Worm (Caenorhabditis elegans) whole organism, early embryonic: ENCODE results near the gene col-132.

Experiments
- B0310.2 ChIP-seq: sonication (generic microtip); optimal IDR thresholded peaks from 2 replicates; lab custom pipeline; 2016; ENCODE audit warnings: mild to moderate bottlenecking, missing genetic modification characterization, missing compliant biosample characterization
- F13C5.2 ChIP-seq: sonication (generic microtip); optimal IDR thresholded peaks from 2 replicates; lab custom pipeline; 2017; ENCODE audit warnings: mild to moderate bottlenecking, missing genetic modification characterization, inconsistent platforms, missing compliant biosample characterization
- aly-1 ChIP-seq: sonication (generic microtip); optimal IDR thresholded peaks from 2 replicates; lab custom pipeline; 2016; ENCODE audit warnings: missing genetic modification characterization, missing compliant biosample characterization
- ama-1 ChIP-seq: fragments of 150-350 bp; optimal IDR thresholded peaks from 2 replicates; lab custom pipeline; 2014
- ceh-13 ChIP-seq: fragments of 200-800 bp; sonication (Bioruptor generic); optimal IDR thresholded peaks from 2 replicates; lab custom pipeline; 2018; ENCODE audit warnings: mild to moderate bottlenecking, missing genetic modification characterization, missing compliant biosample characterization
- ceh-36 ChIP-seq: sonication (generic microtip); optimal IDR thresholded peaks from 2 replicates; lab custom pipeline; 2016; ENCODE audit warnings: missing genetic modification characterization, inconsistent platforms, missing compliant biosample characterization
- ets-7 ChIP-seq: sonication (generic microtip); optimal IDR thresholded peaks from 2 replicates; lab custom pipeline; 2016; ENCODE audit warnings: missing genotype, missing genetic modification characterization, missing compliant biosample characterization
- flt-1 ChIP-seq: fragments of 200-800 bp; sonication (Bioruptor generic); IDR thresholded peaks from 2 replicates; pipeline ENCODE4 v1.3.6; 2022; ENCODE audit warnings: missing genetic modification characterization, missing compliant biosample characterization
- hmbx-1 ChIP-seq: sonication (generic microtip); optimal IDR thresholded peaks from 2 replicates; lab custom pipeline; 2016; ENCODE audit warnings: mild to moderate bottlenecking, missing genetic modification characterization, missing compliant biosample characterization
- hmg-4 ChIP-seq: fragments of 200-800 bp; sonication (Bioruptor generic); optimal IDR thresholded peaks from 2 replicates; lab custom pipeline; 2018; ENCODE audit warnings: mild to moderate bottlenecking, missing genetic modification characterization, missing compliant biosample characterization
- hnd-1 ChIP-seq: sonication (generic microtip); optimal IDR thresholded peaks from 2 replicates; lab custom pipeline; 2016; ENCODE audit warnings: missing genetic modification characterization, missing compliant biosample characterization
- pes-1 ChIP-seq: fragments of 200-800 bp; sonication (Bioruptor generic); IDR thresholded peaks from 2 replicates; pipeline ENCODE4 v1.3.6; 2022; ENCODE audit warnings: missing genetic modification reagents, missing genetic modification characterization, missing compliant biosample characterization
- scrt-1 ChIP-seq: fragments of 200-800 bp; sonication (Bioruptor generic); IDR thresholded peaks from 2 replicates; pipeline ENCODE4 v1.3.6; 2022; ENCODE audit warnings: missing genetic modification characterization, missing compliant biosample characterization
- sea-1 ChIP-seq: fragments of 200-800 bp; sonication (Bioruptor generic); conservative IDR thresholded peaks from 2 replicates; pipeline ENCODE4 v1.3.6; 2022; ENCODE audit warnings: missing genetic modification characterization, missing compliant biosample characterization
- tbx-11 ChIP-seq: fragments of 200-800 bp; sonication (Bioruptor generic); IDR thresholded peaks from 2 replicates; pipeline ENCODE4 v1.3.6; 2022; ENCODE audit warnings: missing genetic modification characterization, missing compliant biosample characterization
- tbx-37 ChIP-seq: fragments of 200-800 bp; sonication (Bioruptor generic); conservative IDR thresholded peaks from 2 replicates; pipeline ENCODE4 v1.3.6; 2022; ENCODE audit warnings: missing genetic modification reagents, missing genetic modification characterization, missing compliant biosample characterization
- tra-4 ChIP-seq: sonication (generic microtip); optimal IDR thresholded peaks from 2 replicates; lab custom pipeline; 2017; ENCODE audit warnings: missing genetic modification characterization, missing compliant biosample characterization

Gene col-132

ce11 chrIV:13093677-13094076 lies 2.8 kb upstream of the col-132 start, which contains the start of the genes prcc-1 and C39E9.12:
TSS of gene prcc-1 (minus strand) at chrIV:13093795.
TSS of gene C39E9.12 (plus strand) at chrIV:13094007.
- TF ChIP-seq ceh-36 (tag; lab: Kevin White, UChicago) (no peak), hmg-4 (GFP tag; lab: Kevin White, UChicago) (no peak), tra-4 (tag; lab: Kevin White, UChicago) (no peak), flt-1 (GFP tag; lab: Robert Waterston, UW) (no peak), aly-1 (tag; lab: Kevin White, UChicago) (no peak), tbx-11 (GFP tag; lab: Robert Waterston, UW) (no peak), hmbx-1 (tag; lab: Kevin White, UChicago) (no peak)

ce11 chrIV:13089671-13090242 lies 1.1 kb downstream of the col-132 start:
- no peak for TF ChIP-seq pes-1 (GFP tag; lab: Robert Waterston, UW)
- TF ChIP-seq hmg-4 (GFP tag; lab: Kevin White, UChicago): peak; percentile 42

- no peak for TF ChIP-seq scrt-1 (GFP tag; lab: Robert Waterston, UW)
- TF ChIP-seq ceh-13 (GFP tag; lab: Kevin White, UChicago): no peak
Measured at ce11 chrIV:13086705-13087104, 4.2 kb downstream of the col-132 start, which contains the start of gene spin-2. TSS of gene spin-2 (plus strand) at chrIV:13087005.

- TF ChIP-seq ets-7 (tag; lab: Kevin White, UChicago): no peak
- TF ChIP-seq hnd-1 (tag; lab: Kevin White, UChicago): no peak
- TF ChIP-seq tbx-37 (GFP tag; lab: Robert Waterston, UW): no peak
- no peak for TF ChIP-seq tbx-11 (GFP tag; lab: Robert Waterston, UW)
- TF ChIP-seq hmbx-1 (tag; lab: Kevin White, UChicago): no peak
- TF ChIP-seq tra-4 (tag; lab: Kevin White, UChicago): no peak
- TF ChIP-seq flt-1 (GFP tag; lab: Robert Waterston, UW): no peak
Measured at ce11 chrIV:13085675-13086074, 5.2 kb downstream of the col-132 start.

ce11 chrIV:13082836-13083763 lies 7.8 kb downstream of the col-132 start:
- TF ChIP-seq tbx-11 (GFP tag; lab: Robert Waterston, UW) (no peak), sea-1 (GFP tag; lab: Robert Waterston, UW) (no peak), hmbx-1 (tag; lab: Kevin White, UChicago) (no peak), scrt-1 (GFP tag; lab: Robert Waterston, UW) (no peak), ama-1 (lab: Kevin White, UChicago) (no peak), F13C5.2 (tag; lab: Kevin White, UChicago) (no peak), ets-7 (tag; lab: Kevin White, UChicago) (no peak), flt-1 (GFP tag; lab: Robert Waterston, UW) (no peak), tra-4 (tag; lab: Kevin White, UChicago) (no peak), hmg-4 (GFP tag; lab: Kevin White, UChicago) (no peak), B0310.2 (tag; lab: Kevin White, UChicago) (no peak)

ce11 chrIV:13082106-13082505 lies 8.8 kb downstream of the col-132 start:
- TF ChIP-seq tra-4 (tag; lab: Kevin White, UChicago) (no peak), hmbx-1 (tag; lab: Kevin White, UChicago) (no peak), sea-1 (GFP tag; lab: Robert Waterston, UW) (no peak), B0310.2 (tag; lab: Kevin White, UChicago) (no peak)

ce11 chrIV:13080861-13081260 lies 10.0 kb downstream of the col-132 start:
- TF ChIP-seq tra-4 (tag; lab: Kevin White, UChicago) (no peak), hmg-4 (GFP tag; lab: Kevin White, UChicago) (no peak)

- TF ChIP-seq pes-1 (GFP tag; lab: Robert Waterston, UW) (no peak), F13C5.2 (tag; lab: Kevin White, UChicago) (no peak), hnd-1 (tag; lab: Kevin White, UChicago) (no peak), ceh-13 (GFP tag; lab: Kevin White, UChicago) (no peak), ceh-36 (tag; lab: Kevin White, UChicago) (no peak), tbx-11 (GFP tag; lab: Robert Waterston, UW) (no peak), ama-1 (lab: Kevin White, UChicago) (no peak)
Measured at ce11 chrIV:13080185-13080584, 10.7 kb downstream of the col-132 start.
